Worm (Caenorhabditis elegans): ENCODE measurements around the gene F57C2.5.

ce11 chrII:14501447-14501846, 26.6 kb downstream of the F57C2.5 start, which contains the start of gene K10H10.5:
- TF ChIP-seq madf-10 (tag; optimal IDR thresholded peaks at IDR 0.05) (no peak), B0336.3 (GFP tag; IDR thresholded peaks at IDR 0.05) (no peak), F23B12.7 (tag; optimal IDR thresholded peaks at IDR 0.05; ENCODE audit: insufficient read depth) (no peak), pbrm-1 (GFP tag; IDR thresholded peaks at IDR 0.05) (no peak), F22D6.2 (tag; optimal IDR thresholded peaks at IDR 0.05) (no peak), hrde-1 (tag; optimal IDR thresholded peaks at IDR 0.05; ENCODE audit: borderline replicate concordance) (no peak), snpc-4 (GFP tag; optimal IDR thresholded peaks at IDR 0.05) (no peak), snpc-4 (tag; optimal IDR thresholded peaks at IDR 0.05) (no peak), dpl-1 (GFP tag; optimal IDR thresholded peaks at IDR 0.05) (no peak), Y67H2A.10 (GFP tag; conservative IDR thresholded peaks at IDR 0.05) (no peak), dpff-1 (tag; optimal IDR thresholded peaks at IDR 0.05) (no peak), him-1 (tag; optimal IDR thresholded peaks at IDR 0.05) (no peak), K11D2.4 (GFP tag; IDR thresholded peaks at IDR 0.05) (no peak), ama-1 (optimal IDR thresholded peaks at IDR 0.05) (no peak), ama-1 (GFP tag; optimal IDR thresholded peaks at IDR 0.05) (no peak), F49E8.2 (tag; optimal IDR thresholded peaks at IDR 0.05; ENCODE audit: insufficient read depth) (no peak)

Measured in whole organism, young adult.